Worm (Caenorhabditis elegans) whole organism, L3 larva: ENCODE measurements around the gene K07C11.7.

Experiments used
- daf-12 ChIP-seq: fragments of 150-350 bp; optimal IDR thresholded peaks from 2 replicates; lab custom pipeline; 2014; ENCODE audit warnings: missing biosample characterization, missing genetic modification reagents, missing genetic modification characterization
- elt-2 ChIP-seq: sonication (generic microtip); optimal IDR thresholded peaks from 2 replicates; lab custom pipeline; 2016; ENCODE audit warnings: missing genetic modification reagents, mild to moderate bottlenecking, missing genetic modification characterization, missing compliant biosample characterization
- mml-1 ChIP-seq: fragments of 150-350 bp; sonication (generic microtip); optimal IDR thresholded peaks from 3 replicates; lab custom pipeline; 2014; ENCODE audit warnings: missing biosample characterization, missing genetic modification characterization
- nfya-1 ChIP-seq: sonication (generic microtip); optimal IDR thresholded peaks from 2 replicates; lab custom pipeline; 2017; ENCODE audit warnings: missing genetic modification characterization, mild to moderate bottlenecking, missing compliant biosample characterization, antibody characterized with exemption, moderate library complexity; ENCODE audit not compliant: insufficient read depth
- nhr-28 ChIP-seq: fragments of 150-350 bp; optimal IDR thresholded peaks from 2 replicates; lab custom pipeline; 2014; ENCODE audit warnings: missing biosample characterization, missing genetic modification characterization
- nhr-77 ChIP-seq: fragments of 150-350 bp; optimal IDR thresholded peaks from 2 replicates; lab custom pipeline; 2014; ENCODE audit warnings: missing biosample characterization, missing genetic modification characterization
- pqm-1 ChIP-seq: fragments of 150-350 bp; optimal IDR thresholded peaks from 2 replicates; lab custom pipeline; 2017; ENCODE audit warnings: missing biosample characterization, missing genetic modification characterization, inconsistent platforms
- skn-1 ChIP-seq: fragments of 150-350 bp; optimal IDR thresholded peaks from 2 replicates; lab custom pipeline; 2014; ENCODE audit warnings: missing biosample characterization, missing genetic modification characterization
- snpc-4 ChIP-seq: fragments of 150-350 bp; optimal IDR thresholded peaks from 2 replicates; lab custom pipeline; 2014; ENCODE audit warnings: missing biosample characterization, missing genetic modification characterization
- unc-62 ChIP-seq: fragments of 150-350 bp; sonication (generic microtip); optimal IDR thresholded peaks from 4 replicates; lab custom pipeline; 2014; ENCODE audit warnings: missing biosample characterization, missing genetic modification reagents, missing genetic modification characterization
- zag-1 ChIP-seq: fragments of 150-350 bp; optimal IDR thresholded peaks from 2 replicates; lab custom pipeline; 2014; ENCODE audit warnings: missing biosample characterization, missing genetic modification characterization

DNA sequence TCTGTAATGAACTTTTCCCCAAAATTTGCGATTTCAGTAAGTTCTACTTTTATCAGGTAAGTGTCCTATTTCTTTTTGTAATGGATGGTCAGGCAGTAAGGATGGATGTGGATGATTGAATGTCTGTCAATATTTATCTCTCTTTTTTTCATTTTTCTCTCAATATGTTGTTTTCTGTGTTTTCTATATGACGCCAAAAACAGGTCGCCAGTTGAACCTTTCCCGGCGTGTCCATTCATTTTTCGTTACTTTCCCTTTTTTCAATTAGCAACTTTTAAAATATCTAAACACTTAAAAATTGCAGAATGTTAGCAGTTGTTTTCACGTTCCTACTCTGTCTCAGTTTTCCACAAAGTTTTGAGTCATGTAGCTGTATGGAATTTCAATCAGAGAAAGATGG, 6.8 kb downstream of the K07C11.7 start, which contains the start of gene timp-1:
- TF ChIP-seq elt-2 (tag; lab: Kevin White, UChicago) (no peak), pqm-1 (no peak), skn-1 (tag; lab: Kevin White, UChicago) (no peak), unc-62 (GFP tag; lab: Kevin White, UChicago) (no peak), nfya-1 (tag; lab: Kevin White, UChicago) (no peak), nhr-77 (tag; lab: Kevin White, UChicago) (no peak), daf-12 (tag; lab: Kevin White, UChicago) (no peak), mml-1 (no peak), snpc-4 (tag; lab: Kevin White, UChicago) (no peak), nhr-28 (tag; lab: Kevin White, UChicago) (no peak), zag-1 (no peak)
